Fruit fly (Drosophila melanogaster) whole organism, embryonic: ENCODE measurements around the gene dgt2.

Experiments used
- B-H2 ChIP-seq: fragments of 200-800 bp; sonication (Bioruptor generic); optimal IDR thresholded peaks from 2 replicates; lab custom pipeline; 2018; ENCODE audit warnings: missing biosample characterization, mild to moderate bottlenecking, missing genetic modification characterization
- C15 ChIP-seq: fragments of 200-800 bp; sonication (Bioruptor generic); IDR thresholded peaks from 3 replicates; pipeline ENCODE4 v1.3.6; 2022; ENCODE audit warnings: missing biosample characterization, missing genetic modification characterization
- CG10267 ChIP-seq: fragments of 200-800 bp; sonication (Bioruptor generic); optimal IDR thresholded peaks from 2 replicates; lab custom pipeline; 2018; ENCODE audit warnings: missing biosample characterization, mild to moderate bottlenecking, missing genetic modification characterization, moderate library complexity
- CG10431 ChIP-seq: fragments of 200-800 bp; sonication (Bioruptor generic); optimal IDR thresholded peaks from 3 replicates; lab custom pipeline; 2018; ENCODE audit warnings: missing biosample characterization, mild to moderate bottlenecking, missing genetic modification characterization
- CG11560 ChIP-seq: fragments of 200-800 bp; sonication (Bioruptor generic); IDR thresholded peaks from 3 replicates; pipeline ENCODE4 v1.3.6; 2022; ENCODE audit warnings: missing biosample characterization, missing genetic modification characterization
- CG12299 ChIP-seq: fragments of 200-800 bp; sonication (Bioruptor generic); optimal IDR thresholded peaks from 2 replicates; lab custom pipeline; 2018; ENCODE audit warnings: missing biosample characterization, mild to moderate bottlenecking, missing genetic modification characterization
- CG12659 ChIP-seq: fragments of 200-800 bp; sonication (Bioruptor generic); optimal IDR thresholded peaks from 3 replicates; lab custom pipeline; 2017; ENCODE audit warnings: mild to moderate bottlenecking, missing biosample characterization, missing genetic modification reagents, missing genetic modification characterization
- CG17612 ChIP-seq: fragments of 200-800 bp; sonication (Bioruptor generic); IDR thresholded peaks from 2 replicates; pipeline ENCODE4 v1.3.6; 2022; ENCODE audit warnings: missing biosample characterization, missing genetic modification characterization
- CG1792 ChIP-seq: fragments of 200-800 bp; sonication (Bioruptor generic); optimal IDR thresholded peaks from 2 replicates; lab custom pipeline; 2016; ENCODE audit warnings: missing biosample characterization, missing genetic modification characterization
- CG18619 ChIP-seq: fragments of 200-800 bp; sonication (Bioruptor generic); optimal IDR thresholded peaks from 3 replicates; lab custom pipeline; 2017; ENCODE audit warnings: missing biosample characterization, mild to moderate bottlenecking, missing genetic modification characterization
- CG2116 ChIP-seq: fragments of 200-800 bp; sonication (Bioruptor generic); optimal IDR thresholded peaks from 3 replicates; lab custom pipeline; 2018; ENCODE audit warnings: missing biosample characterization, mild to moderate bottlenecking, missing genetic modification characterization
- CG2120 ChIP-seq: fragments of 200-800 bp; sonication (Bioruptor generic); optimal IDR thresholded peaks from 3 replicates; lab custom pipeline; 2016; ENCODE audit warnings: missing biosample characterization, missing genetic modification characterization
- CG4617 ChIP-seq: fragments of 200-800 bp; sonication (Bioruptor generic); optimal IDR thresholded peaks from 3 replicates; lab custom pipeline; 2016; ENCODE audit warnings: missing biosample characterization, missing genetic modification characterization, borderline replicate concordance
- CG6765 ChIP-seq: fragments of 200-800 bp; sonication (Bioruptor generic); optimal IDR thresholded peaks from 3 replicates; lab custom pipeline; 2017; ENCODE audit warnings: missing biosample characterization, mild to moderate bottlenecking, missing genetic modification characterization
- CG6813 ChIP-seq: fragments of 200-800 bp; sonication (Bioruptor generic); optimal IDR thresholded peaks from 2 replicates; lab custom pipeline; 2017; ENCODE audit warnings: missing biosample characterization, missing genetic modification characterization, mild to moderate bottlenecking, moderate library complexity, missing genetic modification reagents
- CG7556 ChIP-seq: fragments of 200-800 bp; sonication (Bioruptor generic); optimal IDR thresholded peaks from 2 replicates; lab custom pipeline; 2017; ENCODE audit warnings: missing biosample characterization, mild to moderate bottlenecking, missing genetic modification characterization
- CG7839 ChIP-seq: fragments of 200-800 bp; sonication (Bioruptor generic); optimal IDR thresholded peaks from 3 replicates; lab custom pipeline; 2018; ENCODE audit warnings: missing biosample characterization, mild to moderate bottlenecking, missing genetic modification characterization, moderate library complexity
- CG8089 ChIP-seq: fragments of 200-800 bp; sonication (Bioruptor generic); optimal IDR thresholded peaks from 3 replicates; lab custom pipeline; 2016; ENCODE audit warnings: missing biosample characterization, missing genetic modification characterization
- D ChIP-seq, 2 experiments: fragments of 200-800 bp in 1 of 2; fragments of >200 bp in 1 of 2; sonication (Bioruptor generic) in 1 of 2; optimal IDR thresholded peaks; 2 replicates in 1 of 2; 3 replicates in 1 of 2; lab custom pipeline; 2017; ENCODE audit warnings: mild to moderate bottlenecking in 1 of 2, missing biosample characterization in 1 of 2, missing genetic modification characterization in 1 of 2, missing genetic modification reagents in 1 of 2
- D19A ChIP-seq: fragments of 200-800 bp; optimal IDR thresholded peaks from 3 replicates; lab custom pipeline; 2019; ENCODE audit warnings: missing biosample characterization, mild to moderate bottlenecking, missing genetic modification characterization, moderate library complexity
- Dfd ChIP-seq, 2 experiments: fragments of >200 bp; optimal IDR thresholded peaks; 2 replicates each; lab custom pipeline; 2017; ENCODE audit warnings: missing biosample characterization in 2 of 2, missing genetic modification characterization in 2 of 2
- Ets97D ChIP-seq: fragments of 200-800 bp; sonication (Bioruptor generic); optimal IDR thresholded peaks from 3 replicates; lab custom pipeline; 2016; ENCODE audit warnings: missing biosample characterization, missing genetic modification characterization
- HmgD ChIP-seq: fragments of 200-800 bp; sonication (Bioruptor generic); optimal IDR thresholded peaks from 3 replicates; lab custom pipeline; 2016; ENCODE audit warnings: missing biosample characterization, missing genetic modification characterization
- Med ChIP-seq: fragments of 200-800 bp; sonication (Bioruptor generic); peaks from one replicate; lab custom pipeline; 2016; ENCODE audit warnings: missing biosample characterization, missing genetic modification characterization, mild to moderate bottlenecking, inconsistent platforms, moderate library complexity
- Opbp ChIP-seq: fragments of 200-800 bp; sonication (Bioruptor generic); IDR thresholded peaks from 3 replicates; pipeline ENCODE4 v1.3.6; 2022; ENCODE audit warnings: missing biosample characterization, missing genetic modification characterization; ENCODE audit not compliant: partially characterized antibody
- Ptx1 ChIP-seq: fragments of 200-800 bp; sonication (Bioruptor generic); IDR thresholded peaks from 2 replicates; pipeline ENCODE4 v1.3.6; 2022; ENCODE audit warnings: missing biosample characterization, missing genetic modification characterization
- Scr ChIP-seq: fragments of 200-800 bp; sonication (Bioruptor generic); IDR thresholded peaks from 2 replicates; pipeline ENCODE4 v1.3.6; 2022; ENCODE audit warnings: missing biosample characterization, missing genetic modification characterization; ENCODE audit not compliant: partially characterized antibody
- bbx ChIP-seq: fragments of 200-800 bp; sonication (Bioruptor generic); IDR thresholded peaks from 2 replicates; pipeline ENCODE4 v1.3.6; 2022; ENCODE audit warnings: missing biosample characterization, missing genetic modification characterization; ENCODE audit not compliant: partially characterized antibody
- bigmax ChIP-seq: fragments of 200-800 bp; sonication (Bioruptor generic); optimal IDR thresholded peaks from 2 replicates; lab custom pipeline; 2018; ENCODE audit warnings: missing biosample characterization, mild to moderate bottlenecking, missing genetic modification characterization
- cg ChIP-seq: fragments of 200-800 bp; sonication (Bioruptor generic); optimal IDR thresholded peaks from 3 replicates; lab custom pipeline; 2019; ENCODE audit warnings: missing biosample characterization, mild to moderate bottlenecking, missing genetic modification characterization, moderate library complexity
- dmrt99B ChIP-seq: fragments of 200-800 bp; sonication (Bioruptor generic); optimal IDR thresholded peaks from 2 replicates; lab custom pipeline; 2018; ENCODE audit warnings: missing biosample characterization, mild to moderate bottlenecking, missing genetic modification characterization, moderate library complexity
- her ChIP-seq: fragments of 200-800 bp; sonication (Bioruptor generic); optimal IDR thresholded peaks from 2 replicates; lab custom pipeline; 2016; ENCODE audit warnings: missing biosample characterization, missing genetic modification characterization
- jumu ChIP-seq: fragments of 200-800 bp; sonication (Bioruptor generic); optimal IDR thresholded peaks from 3 replicates; lab custom pipeline; 2016; ENCODE audit warnings: missing biosample characterization, missing genetic modification characterization
- nerfin-1 ChIP-seq: fragments of 200-800 bp; sonication (Bioruptor generic); optimal IDR thresholded peaks from 3 replicates; lab custom pipeline; 2019; ENCODE audit warnings: missing biosample characterization, mild to moderate bottlenecking, missing genetic modification characterization, moderate library complexity
- psq ChIP-seq: fragments of 200-800 bp; sonication (Bioruptor generic); optimal IDR thresholded peaks from 2 replicates; lab custom pipeline; 2017; ENCODE audit warnings: missing biosample characterization, missing genetic modification characterization
- sd ChIP-seq: fragments of 200-800 bp; sonication (Bioruptor generic); optimal IDR thresholded peaks from 3 replicates; lab custom pipeline; 2018; ENCODE audit warnings: missing biosample characterization, mild to moderate bottlenecking, missing genetic modification characterization, moderate library complexity
- sens ChIP-seq: fragments of 200-800 bp; sonication (Bioruptor generic); peaks from one replicate; lab custom pipeline; 2016; ENCODE audit warnings: missing biosample characterization, missing genetic modification characterization
- sens-2 ChIP-seq: fragments of 200-800 bp; sonication (Bioruptor generic); IDR thresholded peaks from 2 replicates; pipeline ENCODE4 v1.3.6; 2022; ENCODE audit warnings: missing biosample characterization, missing genetic modification characterization
- sim ChIP-seq: fragments of 200-800 bp; sonication (Bioruptor generic); IDR thresholded peaks from 2 replicates; pipeline ENCODE4 v1.3.6; 2022; ENCODE audit warnings: missing biosample characterization, missing genetic modification characterization
- twi ChIP-seq: fragments of 200-800 bp; optimal IDR thresholded peaks from 2 replicates; lab custom pipeline; 2019; ENCODE audit warnings: missing biosample characterization, mild to moderate bottlenecking, missing genetic modification characterization, moderate library complexity
- usp ChIP-seq: fragments of >200 bp; optimal IDR thresholded peaks from 2 replicates; lab custom pipeline; 2017; ENCODE audit warnings: missing biosample characterization, missing genetic modification characterization
- yki ChIP-seq: fragments of >200 bp; optimal IDR thresholded peaks from 3 replicates; lab custom pipeline; 2018
- zf30C ChIP-seq: fragments of 200-800 bp; sonication (Bioruptor generic); optimal IDR thresholded peaks from 3 replicates; lab custom pipeline; 2018; ENCODE audit warnings: missing biosample characterization, mild to moderate bottlenecking, missing genetic modification characterization

dgt2 gene

dm6 chr2L:12040510-12040909 is 50.8 kb downstream of the dgt2 start, which contains the start of gene CG6766 (continued):
- TF ChIP-seq cg (GFP tag; lab: Kevin White, UChicago) (no peak), Opbp (GFP tag; lab: Robert Waterston, UW) (peak; percentile 23; the same call in 2 of the 3 replicates), D (optimal IDR thresholded peaks at IDR 0.05; lab: Kevin White, UChicago) (no peak), D (GFP tag; optimal IDR thresholded peaks at IDR 0.05; lab: Kevin White, UChicago) (no peak), psq (no peak), Scr (GFP tag; lab: Robert Waterston, UW) (peak; percentile 36; the same call in 1 of the 2 replicates), zf30C (no peak), her (GFP tag; lab: Kevin White, UChicago) (no peak), yki (lab: Kevin White, UChicago) (no peak), sens-2 (no peak), CG17612 (no peak), sim (GFP tag; lab: Robert Waterston, UW) (no peak), CG11560 (tag; lab: Robert Waterston, UW) (no peak), nerfin-1 (tag; lab: Kevin White, UChicago) (peak; percentile 91), CG10267 (tag; lab: Kevin White, UChicago) (no peak), sd (peak; percentile 62), Dfd (GFP tag; optimal IDR thresholded peaks at IDR 0.05; lab: Kevin White, UChicago) (no peak), Ptx1 (no peak), CG2120 (peak; percentile 32), CG12299 (tag; lab: Kevin White, UChicago) (no peak), C15 (GFP tag; lab: Robert Waterston, UW) (no peak), CG1792 (GFP tag; lab: Kevin White, UChicago) (no peak), CG6813 (GFP tag; lab: Kevin White, UChicago) (no peak), CG10431 (GFP tag; lab: Kevin White, UChicago) (no peak), CG7556 (GFP tag; lab: Kevin White, UChicago) (no peak), bbx (GFP tag; lab: Robert Waterston, UW) (peak; percentile 35; the same call in 1 of the 2 replicates), dmrt99B (no peak), CG4617 (GFP tag; lab: Kevin White, UChicago) (peak; percentile 65), CG2116 (peak; percentile 32), twi (tag; lab: Kevin White, UChicago) (peak; percentile 77), jumu (GFP tag; lab: Kevin White, UChicago) (no peak), CG8089 (no peak), CG6765 (GFP tag; lab: Kevin White, UChicago) (no peak), CG18619 (GFP tag; lab: Kevin White, UChicago) (no peak), Med (GFP tag; lab: Kevin White, UChicago) (peak; percentile 48), B-H2 (GFP tag; lab: Kevin White, UChicago) (peak; percentile 34), usp (no peak), CG7839 (tag; lab: Kevin White, UChicago) (no peak), sens (GFP tag; lab: Kevin White, UChicago) (peak; percentile 73), Ets97D (GFP tag; lab: Kevin White, UChicago) (peak; percentile 3), D19A (tag; lab: Kevin White, UChicago) (no peak), bigmax (GFP tag; lab: Kevin White, UChicago) (peak; percentile 24), CG12659 (GFP tag; lab: Kevin White, UChicago) (peak; percentile 31), HmgD (peak; percentile 28)
